Fruit fly (Drosophila melanogaster): ENCODE data around the gene Pdh.

Gene Pdh

DNA sequence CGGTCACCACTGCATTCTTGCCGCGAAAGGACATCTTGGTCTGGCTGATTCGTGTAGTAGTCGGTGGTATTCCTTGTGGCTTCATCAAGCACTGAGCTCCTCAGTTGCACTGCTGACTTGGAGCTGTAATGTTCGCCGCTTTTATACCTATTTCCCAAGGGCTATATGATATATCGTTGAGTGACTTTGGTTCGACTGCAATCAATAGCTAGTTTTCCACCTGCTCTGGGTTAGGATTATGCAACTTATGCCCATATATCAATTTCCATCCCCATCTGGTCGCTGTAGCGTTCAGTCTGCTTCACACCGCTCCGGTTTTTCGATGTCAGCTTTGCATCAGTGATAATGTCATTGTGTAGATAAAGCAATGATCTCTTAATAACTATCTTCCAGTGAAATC lies at the start of gene Pdh:
TSS of gene Pdh (minus strand) at position 101 of the 400 bp plus-strand sequence.
- no peak for TF ChIP-seq psq (optimal IDR thresholded peaks at IDR 0.05)
- TF ChIP-seq h (optimal IDR thresholded peaks at IDR 0.05) = no peak
- TF ChIP-seq ttk (optimal IDR thresholded peaks at IDR 0.05) = no peak
- no peak for TF ChIP-seq Sin3A (optimal IDR thresholded peaks at IDR 0.05)

DNA sequence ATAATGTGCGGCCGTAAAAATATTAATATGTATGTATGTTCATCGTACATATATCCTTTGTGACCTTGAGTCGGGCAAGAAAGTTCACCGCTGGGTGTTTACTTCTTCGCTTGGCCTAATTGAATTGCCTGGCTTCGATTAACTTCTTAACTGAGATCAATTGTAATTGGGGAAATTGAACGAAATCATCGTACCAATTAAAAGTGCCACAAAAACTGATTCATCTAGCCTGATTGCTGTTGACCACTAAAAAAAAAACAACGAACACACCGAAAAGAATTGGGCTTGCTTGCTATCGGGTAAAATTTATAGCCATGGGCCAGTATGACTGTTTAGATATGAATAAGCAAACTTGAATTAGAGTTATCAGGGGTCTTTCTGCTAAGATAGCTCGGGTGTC lies 48.2 kb upstream of the Pdh start:
- TF ChIP-seq h (optimal IDR thresholded peaks at IDR 0.05) (no peak), Myc (optimal IDR thresholded peaks at IDR 0.05) (no peak), Sin3A (optimal IDR thresholded peaks at IDR 0.05) (no peak), ttk (optimal IDR thresholded peaks at IDR 0.05) (no peak), psq (optimal IDR thresholded peaks at IDR 0.05) (no peak), insv (optimal IDR thresholded peaks at IDR 0.05) (no peak)

DNA sequence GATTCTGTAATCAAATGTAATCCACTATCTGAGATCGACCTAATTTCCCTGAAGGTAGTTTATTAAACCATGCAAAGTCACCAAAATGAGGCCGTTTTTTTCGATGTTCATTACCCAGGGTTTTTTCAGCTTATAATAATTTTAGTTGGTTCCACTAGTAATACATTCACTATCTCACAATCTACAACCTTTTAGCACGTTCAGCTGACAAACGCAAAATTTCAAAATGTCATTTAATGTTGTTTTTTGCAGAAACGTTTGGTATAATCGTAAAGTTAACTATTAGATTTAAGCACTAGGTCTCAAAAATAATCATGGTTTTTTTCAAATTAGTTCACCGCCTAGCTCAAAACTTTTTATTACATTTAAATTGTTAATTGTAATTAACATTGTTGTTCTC lies 46.1 kb upstream of the Pdh start, which contains the start of gene CG44836:
TSS of gene CG44836 (minus strand) at position 101 of the 400 bp plus-strand sequence.
- TF ChIP-seq ttk (optimal IDR thresholded peaks at IDR 0.05) (no peak), insv (optimal IDR thresholded peaks at IDR 0.05) (no peak)

DNA sequence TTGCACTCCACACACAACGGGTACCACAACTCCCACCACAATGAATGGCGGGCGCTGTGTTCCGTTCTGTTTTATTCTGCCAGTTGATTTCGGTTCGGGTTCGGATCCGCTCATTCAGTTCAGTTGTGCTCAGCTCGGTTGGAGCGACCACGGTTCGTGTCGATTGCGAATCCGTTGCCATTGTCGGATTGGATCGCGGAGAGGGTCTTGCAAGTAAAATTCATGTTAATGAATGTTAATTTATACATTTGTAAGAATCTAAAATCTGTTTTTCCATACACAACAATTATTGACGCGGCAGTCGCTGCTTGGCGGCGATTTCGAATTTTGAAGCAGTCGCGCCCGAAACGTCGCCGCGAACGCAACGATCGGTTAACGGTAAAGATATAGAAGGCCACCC lies 40.4 kb upstream of the Pdh start, which contains the start of gene Gagr:
TSS of gene Gagr (plus strand) at position 81 of the 400 bp plus-strand sequence.
- TF ChIP-seq insv (optimal IDR thresholded peaks at IDR 0.05) (no peak), Sin3A (optimal IDR thresholded peaks at IDR 0.05) (no peak), Myc (optimal IDR thresholded peaks at IDR 0.05) (no peak), h (optimal IDR thresholded peaks at IDR 0.05) (no peak), ttk (optimal IDR thresholded peaks at IDR 0.05) (no peak)

DNA sequence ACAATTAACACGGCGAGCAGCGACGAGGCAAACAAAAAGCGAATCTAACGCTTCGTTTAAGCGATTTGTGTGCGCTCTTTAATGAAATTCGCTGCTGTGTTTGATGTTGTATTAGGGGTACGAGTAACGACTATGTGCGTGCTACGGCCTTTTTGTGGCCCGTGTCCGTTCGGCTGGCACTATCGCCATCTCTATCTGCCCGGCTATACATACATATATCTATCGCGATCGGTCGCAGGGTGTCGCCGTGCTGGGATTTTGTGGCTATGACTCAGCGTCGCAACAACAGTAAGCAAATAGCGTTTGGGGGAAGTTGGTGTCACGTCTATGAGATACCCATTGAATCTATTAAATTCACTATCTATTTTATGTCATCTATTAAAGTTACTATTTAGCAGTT lies 39.6 kb upstream of the Pdh start:
- TF ChIP-seq Myc (optimal IDR thresholded peaks at IDR 0.05) (no peak), ttk (optimal IDR thresholded peaks at IDR 0.05) (no peak), psq (optimal IDR thresholded peaks at IDR 0.05) (no peak), Sin3A (optimal IDR thresholded peaks at IDR 0.05) (no peak), insv (optimal IDR thresholded peaks at IDR 0.05) (no peak)

DNA sequence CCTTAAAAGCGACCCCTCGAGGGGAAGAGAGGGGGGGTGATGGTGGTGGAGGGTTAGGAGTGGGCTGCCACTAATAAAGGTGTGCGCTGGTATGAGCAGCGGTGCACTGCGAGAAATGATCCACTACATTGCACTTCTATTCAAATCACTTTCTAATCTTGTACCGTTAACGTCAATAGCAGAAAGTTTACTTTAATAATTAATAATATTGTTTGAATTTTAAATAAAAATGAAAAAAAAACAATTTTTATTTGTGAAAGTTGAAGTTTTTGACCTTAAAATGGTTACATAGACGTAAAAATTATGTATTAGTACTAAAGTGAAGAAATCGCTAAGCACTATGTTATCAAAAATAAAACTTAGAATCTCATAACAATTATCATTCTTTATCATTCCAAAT lies 38.8 kb upstream of the Pdh start:
- TF ChIP-seq ttk (optimal IDR thresholded peaks at IDR 0.05) (no peak), insv (optimal IDR thresholded peaks at IDR 0.05) (no peak), h (optimal IDR thresholded peaks at IDR 0.05) (no peak)

DNA sequence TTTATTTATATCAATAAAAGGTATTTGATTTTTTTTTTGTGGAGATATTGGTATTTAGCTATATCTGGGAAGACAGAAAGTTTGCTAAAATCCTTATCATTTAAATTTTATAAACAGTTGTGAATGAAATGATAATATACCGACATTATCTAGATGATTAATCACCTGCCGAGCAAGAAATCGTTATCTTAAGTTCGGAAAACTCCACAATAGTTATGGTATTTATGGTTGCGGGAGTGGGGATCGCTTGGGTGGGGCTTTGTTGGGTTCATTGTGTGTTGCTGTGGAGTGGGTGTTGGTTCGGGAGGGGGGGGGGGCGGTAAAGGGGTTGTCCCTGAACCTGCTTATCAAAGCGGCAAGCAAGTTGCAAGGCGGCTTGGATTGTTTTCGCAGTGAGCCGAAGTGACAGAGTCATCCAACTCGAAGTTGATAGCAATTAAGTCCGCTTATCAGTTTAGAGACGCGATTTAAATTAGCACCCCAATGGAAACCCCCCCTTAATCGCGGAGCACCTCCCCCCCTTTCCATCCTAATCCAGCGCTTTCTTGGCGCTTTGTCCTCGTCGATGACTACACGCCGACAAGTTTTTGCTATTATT lies 38.2 kb upstream of the Pdh start:
- TF ChIP-seq psq (optimal IDR thresholded peaks at IDR 0.05) = no peak
- TF ChIP-seq h (optimal IDR thresholded peaks at IDR 0.05) = no peak
- TF ChIP-seq Myc (optimal IDR thresholded peaks at IDR 0.05) = no peak
- no peak for TF ChIP-seq insv (optimal IDR thresholded peaks at IDR 0.05)
- TF ChIP-seq ttk (optimal IDR thresholded peaks at IDR 0.05) = no peak
- TF ChIP-seq Sin3A (optimal IDR thresholded peaks at IDR 0.05) = no peak

DNA sequence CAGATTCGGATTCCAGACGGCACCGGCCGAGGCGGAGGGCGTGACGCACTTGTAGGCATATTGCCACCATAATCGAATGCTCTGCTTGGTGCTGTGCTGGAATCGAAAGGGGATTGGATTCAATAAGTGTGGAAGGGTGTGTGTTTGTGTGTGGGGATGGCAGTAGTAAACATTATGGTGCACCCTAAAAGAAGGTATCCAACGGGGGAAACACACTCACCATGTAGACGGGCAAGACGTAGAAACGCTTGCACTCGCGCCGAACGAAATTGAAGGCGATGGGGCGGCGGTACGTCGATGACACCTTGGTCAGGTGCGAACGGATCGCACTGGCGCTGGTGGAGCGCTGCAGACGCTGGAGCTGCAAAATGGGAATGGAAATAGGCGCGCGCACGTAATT lies 37.2 kb upstream of the Pdh start:
- no peak for TF ChIP-seq Sin3A (optimal IDR thresholded peaks at IDR 0.05)
- no peak for TF ChIP-seq insv (optimal IDR thresholded peaks at IDR 0.05)
- no peak for TF ChIP-seq psq (optimal IDR thresholded peaks at IDR 0.05)
- no peak for TF ChIP-seq Myc (optimal IDR thresholded peaks at IDR 0.05)
- TF ChIP-seq ttk (optimal IDR thresholded peaks at IDR 0.05) = no peak
- no peak for TF ChIP-seq h (optimal IDR thresholded peaks at IDR 0.05)

DNA sequence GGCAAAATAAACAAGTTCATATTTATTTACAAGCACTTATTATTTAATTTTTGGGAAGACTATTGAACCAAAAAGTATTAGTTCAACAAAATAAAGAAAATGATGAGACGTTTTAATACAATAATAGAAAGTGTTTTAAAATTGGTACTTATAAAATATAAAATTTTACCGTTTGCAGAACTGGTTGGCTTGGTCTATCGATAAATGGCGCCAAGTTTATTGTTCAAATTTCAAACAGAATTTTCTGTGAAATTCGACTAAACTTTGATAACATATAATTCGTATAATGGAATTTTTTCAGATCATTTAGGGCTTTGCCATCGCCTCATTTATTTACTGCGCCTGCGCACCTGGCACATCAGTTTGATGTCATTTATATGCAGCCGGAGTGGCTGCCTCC lies 36.7 kb upstream of the Pdh start:
- no peak for TF ChIP-seq Myc (optimal IDR thresholded peaks at IDR 0.05)
- no peak for TF ChIP-seq h (optimal IDR thresholded peaks at IDR 0.05)
- no peak for TF ChIP-seq insv (optimal IDR thresholded peaks at IDR 0.05)

DNA sequence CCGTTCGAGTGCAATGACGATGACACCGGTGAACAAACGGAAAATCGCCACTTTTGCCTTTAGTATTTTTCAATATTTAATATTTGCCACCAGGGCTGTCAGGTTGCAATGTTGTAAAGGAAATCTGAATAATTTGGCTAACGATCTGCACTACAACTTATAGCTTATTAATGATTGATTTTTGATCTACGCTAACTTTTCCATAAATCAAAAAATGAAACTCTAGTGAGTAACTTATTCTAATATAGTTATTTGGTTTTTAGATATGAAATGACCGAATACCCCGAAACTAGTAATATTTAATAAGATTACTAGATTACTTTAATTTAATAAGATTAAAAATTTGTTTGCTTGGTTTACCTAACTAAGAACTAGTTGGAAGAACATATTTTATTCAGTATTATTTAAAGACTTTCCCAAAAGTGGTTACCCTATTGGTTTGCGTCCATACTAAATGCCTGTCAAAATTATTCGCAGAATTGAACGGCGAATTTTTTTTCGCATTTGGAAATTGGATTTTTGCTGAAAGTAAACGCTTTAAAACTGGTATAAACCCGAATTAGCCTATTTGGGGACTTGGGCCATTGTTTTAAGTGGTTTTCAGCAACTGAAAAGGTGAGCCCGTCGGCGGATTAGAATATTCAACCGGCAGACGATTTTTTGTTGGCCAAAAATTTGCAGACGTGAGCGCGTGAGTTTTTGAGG lies 31.9 kb upstream of the Pdh start, which contains the start of the genes Agpat3 and RAF2:
TSS of gene Agpat3 (minus strand) at position 78 of the 705 bp plus-strand sequence.
TSS of gene RAF2 (plus strand) at position 448 of the 705 bp plus-strand sequence.
- TF ChIP-seq h (optimal IDR thresholded peaks at IDR 0.05) = no peak
- TF ChIP-seq psq (optimal IDR thresholded peaks at IDR 0.05) = no peak
- TF ChIP-seq Sin3A (optimal IDR thresholded peaks at IDR 0.05) = no peak
- no peak for TF ChIP-seq Myc (optimal IDR thresholded peaks at IDR 0.05)
- TF ChIP-seq ttk (optimal IDR thresholded peaks at IDR 0.05) = no peak
- no peak for TF ChIP-seq insv (optimal IDR thresholded peaks at IDR 0.05)

DNA sequence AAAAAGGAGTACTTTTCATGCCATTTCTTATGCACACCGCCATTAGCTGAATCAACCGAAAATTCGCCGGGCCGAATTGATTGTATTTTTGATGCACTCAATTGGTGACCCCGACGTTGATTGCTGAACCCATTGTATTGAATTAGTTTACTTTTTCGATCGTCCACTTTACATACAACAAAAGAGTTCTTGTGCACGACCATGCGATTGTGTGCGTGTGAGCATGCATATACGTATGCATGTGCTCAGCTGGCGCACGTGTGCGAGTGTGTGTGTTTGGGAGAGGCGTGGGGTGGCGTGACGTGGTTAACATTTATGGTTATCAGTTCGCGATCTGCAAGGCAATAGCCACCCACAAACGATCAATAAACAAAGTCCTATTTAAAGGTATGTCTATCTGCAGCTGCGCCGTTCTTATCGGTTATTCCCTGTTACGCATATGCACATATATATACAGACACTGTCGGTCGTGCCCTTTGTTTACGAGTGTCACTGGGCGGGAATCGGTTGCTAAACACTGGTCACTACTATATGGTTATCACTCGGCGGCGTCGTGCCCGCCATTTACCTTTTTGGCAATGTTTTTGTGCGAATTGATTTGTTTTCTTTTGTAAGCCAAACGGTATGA lies 31.3 kb upstream of the Pdh start:
- no peak for TF ChIP-seq psq (optimal IDR thresholded peaks at IDR 0.05)

DNA sequence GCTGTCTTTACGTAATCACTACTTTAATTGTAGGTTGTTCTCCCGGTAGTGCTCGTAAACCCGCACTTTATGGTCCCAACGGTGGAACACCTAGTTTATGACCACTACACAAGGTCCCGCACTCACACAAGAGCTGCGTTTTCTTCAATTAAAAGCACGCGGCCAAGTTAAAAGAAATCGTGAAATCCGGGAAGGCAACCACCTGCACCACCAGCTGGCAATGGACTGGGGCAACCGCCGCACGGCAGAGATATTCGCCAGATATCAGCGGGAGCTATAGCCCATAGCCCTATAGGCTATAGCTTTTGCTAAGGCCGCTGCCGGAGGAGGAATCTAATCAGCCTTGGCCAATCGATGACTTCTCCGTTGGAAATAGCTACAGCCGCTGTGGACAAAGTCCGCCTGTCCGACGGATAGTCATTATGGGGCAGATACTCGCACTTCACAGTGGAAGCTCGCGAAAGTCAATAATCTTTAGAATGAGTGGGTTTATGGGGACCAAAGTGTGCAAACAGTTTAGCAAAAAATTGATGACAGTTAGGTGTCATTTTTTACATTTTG lies 30.1 kb upstream of the Pdh start:
- TF ChIP-seq insv (optimal IDR thresholded peaks at IDR 0.05) (no peak), ttk (optimal IDR thresholded peaks at IDR 0.05) (no peak), Sin3A (optimal IDR thresholded peaks at IDR 0.05) (no peak), Myc (optimal IDR thresholded peaks at IDR 0.05) (no peak), h (optimal IDR thresholded peaks at IDR 0.05) (no peak), psq (optimal IDR thresholded peaks at IDR 0.05) (no peak)

DNA sequence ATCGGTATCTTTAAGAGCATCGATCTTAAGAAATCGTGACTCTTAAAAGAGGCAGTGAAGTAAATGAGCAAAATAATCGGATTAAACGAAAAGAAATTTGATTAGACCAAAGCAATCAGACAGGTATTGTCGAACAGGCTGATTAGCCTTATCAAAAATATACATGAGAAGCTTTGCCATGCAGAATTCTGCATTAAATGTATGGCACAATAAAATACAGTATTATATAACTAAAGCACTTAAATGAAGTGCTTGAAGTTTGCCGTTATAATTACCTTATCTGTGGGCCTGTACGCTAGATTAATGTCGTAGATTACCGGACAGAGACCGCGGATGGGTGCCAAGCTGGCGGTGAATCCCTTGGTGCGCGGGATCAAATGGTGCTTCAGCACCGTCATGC lies 29.0 kb upstream of the Pdh start:
- TF ChIP-seq h (optimal IDR thresholded peaks at IDR 0.05) = no peak
- TF ChIP-seq Myc (optimal IDR thresholded peaks at IDR 0.05) = no peak
- TF ChIP-seq psq (optimal IDR thresholded peaks at IDR 0.05) = no peak
- no peak for TF ChIP-seq Sin3A (optimal IDR thresholded peaks at IDR 0.05)
- TF ChIP-seq ttk (optimal IDR thresholded peaks at IDR 0.05) = no peak
- TF ChIP-seq insv (optimal IDR thresholded peaks at IDR 0.05) = no peak

All from Kc167 (cell line).